Worm (Caenorhabditis elegans) whole organism, L3 larva: ENCODE measurements around the gene F36H5.12.

Experiments
- R02D3.7 ChIP-seq: fragments of 150-350 bp; optimal IDR thresholded peaks from 2 replicates; lab custom pipeline; 2014; ENCODE audit warnings: missing biosample characterization, missing genetic modification characterization
- ceh-9 ChIP-seq: sonication (generic microtip); optimal IDR thresholded peaks from 2 replicates; lab custom pipeline; 2018; ENCODE audit warnings: missing biosample characterization, missing genetic modification characterization
- elt-1 ChIP-seq: fragments of 150-350 bp; optimal IDR thresholded peaks from 2 replicates; lab custom pipeline; 2014; ENCODE audit warnings: missing biosample characterization, missing genetic modification characterization
- lin-15B ChIP-seq: fragments of 150-350 bp; optimal IDR thresholded peaks from 2 replicates; lab custom pipeline; 2014; ENCODE audit warnings: missing biosample characterization, missing genetic modification characterization

ce11 chrII:1703363-1703762 lies 39.3 kb upstream of the F36H5.12 start, which contains the start of gene fbxb-47:
- TF ChIP-seq ceh-9 (no peak), R02D3.7 (no peak), lin-15B (no peak), elt-1 (no peak)
